Worm (Caenorhabditis elegans) whole organism, L4/young adult: Measurements from ENCODE around the gene K10C9.4.

Experiments used
- W03F9.2 ChIP-seq: fragments of 150-350 bp; optimal IDR thresholded peaks from 2 replicates; lab custom pipeline; 2014; ENCODE audit warnings: missing biosample characterization, missing genetic modification characterization
- dao-5 ChIP-seq: sonication (generic microtip); optimal IDR thresholded peaks from 2 replicates; lab custom pipeline; 2016; ENCODE audit warnings: missing genotype, missing genetic modification characterization, moderate library complexity, missing compliant biosample characterization
- him-1 ChIP-seq: sonication (generic microtip); optimal IDR thresholded peaks from 2 replicates; lab custom pipeline; 2016; ENCODE audit warnings: missing genotype, missing genetic modification reagents, missing genetic modification characterization, missing compliant biosample characterization

DNA sequence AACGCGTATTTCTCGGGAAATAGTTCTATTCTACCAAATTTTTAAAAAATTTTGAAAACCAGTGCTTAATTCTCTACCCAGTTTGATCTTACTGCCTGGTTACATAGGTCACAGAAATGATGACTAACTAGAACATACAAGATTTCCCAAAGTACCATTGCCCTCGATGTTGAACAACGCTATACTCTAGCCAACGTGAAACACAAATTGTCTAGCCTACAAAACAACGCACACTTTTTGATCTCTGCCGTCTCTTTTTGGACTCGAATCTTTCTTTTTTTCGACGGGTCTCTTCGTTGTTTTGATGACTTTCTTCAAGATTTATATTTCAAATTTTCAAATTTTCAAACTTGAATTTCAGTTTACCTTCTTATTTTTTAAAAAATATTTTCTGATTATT lies 47.5 kb upstream of the K10C9.4 start, which contains the start of gene Y50D4B.2:
- TF ChIP-seq him-1 (tag; lab: Kevin White, UChicago): no peak
- TF ChIP-seq dao-5: no peak
- TF ChIP-seq W03F9.2 (tag; lab: Kevin White, UChicago): no peak
